Fruit fly (Drosophila melanogaster): ENCODE results near the gene Cpr67Fa1.
A peak's percentile ranks its signal among the peaks of the same experiment; 100 is the strongest.

Cpr67Fa1 gene

DNA sequence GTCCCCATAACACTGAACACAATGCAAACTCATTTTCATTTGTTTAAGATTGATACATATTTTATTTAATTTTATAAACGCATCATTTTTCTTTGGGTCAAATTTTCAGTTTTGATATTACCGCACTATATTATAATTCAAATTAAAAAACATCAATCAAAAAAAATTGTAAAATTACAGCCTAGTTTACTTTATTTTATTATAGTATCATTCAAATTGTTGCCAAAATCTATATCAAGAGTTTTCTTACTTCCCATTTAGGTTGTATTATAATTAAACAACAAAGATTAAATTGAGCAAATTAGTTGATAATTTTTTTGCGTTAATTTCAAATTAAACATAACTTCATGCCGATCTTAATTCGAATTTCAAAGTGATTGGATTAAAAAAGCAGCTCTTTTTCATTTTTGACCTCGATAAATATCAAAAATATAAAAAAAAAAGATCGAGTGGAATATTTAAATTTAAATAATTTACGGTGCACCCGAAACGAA lies 37.9 kb upstream of the Cpr67Fa1 start:
- TF ChIP-seq Eip75B (GFP tag; optimal IDR thresholded peaks at IDR 0.05) (peak; percentile 56), fkh (GFP tag; optimal IDR thresholded peaks at IDR 0.05) (no peak), CG9139 (GFP tag; optimal IDR thresholded peaks at IDR 0.05) (no peak), CG4318 (GFP tag; optimal IDR thresholded peaks at IDR 0.05) (peak; percentile 75), CG6163 (GFP tag; IDR thresholded peaks at IDR 0.05) (no peak; the same call in 1 of the 3 replicates), fd85E (GFP tag; optimal IDR thresholded peaks at IDR 0.05) (no peak), achi (GFP tag; optimal IDR thresholded peaks at IDR 0.05) (peak; percentile 68), CG6854 (GFP tag; optimal IDR thresholded peaks at IDR 0.05) (no peak), CG32006 (GFP tag; optimal IDR thresholded peaks at IDR 0.05) (peak; percentile 87), svp (GFP tag) (peak; percentile 88), Sox102F (GFP tag; optimal IDR thresholded peaks at IDR 0.05) (no peak), CG8632 (GFP tag; optimal IDR thresholded peaks at IDR 0.05) (peak; percentile 79), CG3919 (GFP tag; optimal IDR thresholded peaks at IDR 0.05) (peak; percentile 72), topi (GFP tag; optimal IDR thresholded peaks at IDR 0.05) (peak; percentile 86), Lpt (GFP tag; optimal IDR thresholded peaks at IDR 0.05) (no peak), Sox15 (GFP tag; optimal IDR thresholded peaks at IDR 0.05) (peak; percentile 73), CG1621 (tag; optimal IDR thresholded peaks at IDR 0.05) (no peak), CG16779 (tag; optimal IDR thresholded peaks at IDR 0.05) (peak; percentile 16), Met (GFP tag; optimal IDR thresholded peaks at IDR 0.05) (peak; percentile 83), CG3032 (tag; optimal IDR thresholded peaks at IDR 0.05) (peak; percentile 81), eg (GFP tag; IDR thresholded peaks at IDR 0.05) (no peak), Smox (GFP tag; optimal IDR thresholded peaks at IDR 0.05) (peak; percentile 83), CG8119 (GFP tag; IDR thresholded peaks at IDR 0.05) (0 out of 3 replicates have a peak, but pooled peaks have one; percentile 12), CG34406 (GFP tag; optimal IDR thresholded peaks at IDR 0.05) (peak; percentile 88), dac (GFP tag; optimal IDR thresholded peaks at IDR 0.05) (no peak), Blimp-1 (GFP tag; optimal IDR thresholded peaks at IDR 0.05) (peak; percentile 45), Hr39 (GFP tag; optimal IDR thresholded peaks at IDR 0.05) (peak; percentile 66), CG10631 (GFP tag; optimal IDR thresholded peaks at IDR 0.05) (peak; percentile 80), CG8319 (GFP tag; optimal IDR thresholded peaks at IDR 0.05) (peak; percentile 39), cyc (GFP tag; optimal IDR thresholded peaks at IDR 0.05) (peak; percentile 61), ss (GFP tag; optimal IDR thresholded peaks at IDR 0.05) (peak in 1 of 2 experiments; percentile 59), OdsH (GFP tag; optimal IDR thresholded peaks at IDR 0.05) (peak; percentile 80), CG31627 (GFP tag; optimal IDR thresholded peaks at IDR 0.05) (peak; percentile 70), Sox14 (GFP tag; optimal IDR thresholded peaks at IDR 0.05) (peak; percentile 73), CG11902 (GFP tag; optimal IDR thresholded peaks at IDR 0.05) (peak; percentile 58), Hr38 (GFP tag; optimal IDR thresholded peaks at IDR 0.05) (no peak), lz (GFP tag; optimal IDR thresholded peaks at IDR 0.05) (peak; percentile 74), Hr4 (GFP tag; optimal IDR thresholded peaks at IDR 0.05) (peak; percentile 72), esn (GFP tag; optimal IDR thresholded peaks at IDR 0.05) (peak; percentile 90), Gug (GFP tag; IDR thresholded peaks at IDR 0.05) (peak; percentile 18; the same call in 1 of the 2 replicates), pdm3 (GFP tag; optimal IDR thresholded peaks at IDR 0.05) (peak; percentile 74), CG15336 (GFP tag; IDR thresholded peaks at IDR 0.05) (no peak; the same call in 1 of the 2 replicates), dsx (GFP tag; optimal IDR thresholded peaks at IDR 0.05; ENCODE audit: poor library complexity, severe bottlenecking) (peak; percentile 24), Ets21C (GFP tag; optimal IDR thresholded peaks at IDR 0.05) (peak; percentile 42), spab (GFP tag; optimal IDR thresholded peaks at IDR 0.05) (peak; percentile 67), acj6 (GFP tag; optimal IDR thresholded peaks at IDR 0.05) (peak; percentile 77), CG10669 (GFP tag; optimal IDR thresholded peaks at IDR 0.05) (peak; percentile 72), Ets96B (tag; optimal IDR thresholded peaks at IDR 0.05) (peak; percentile 80), vri (GFP tag; optimal IDR thresholded peaks at IDR 0.05) (no peak), CG11762 (GFP tag; optimal IDR thresholded peaks at IDR 0.05; ENCODE audit: insufficient read depth) (peak; percentile 71), Eip93F (GFP tag; optimal IDR thresholded peaks at IDR 0.05) (no peak), CG7368 (GFP tag; optimal IDR thresholded peaks at IDR 0.05) (no peak)

All from whole organism, prepupa.